Worm (Caenorhabditis elegans): Measurements from ENCODE around the gene vps-29.

DNA sequence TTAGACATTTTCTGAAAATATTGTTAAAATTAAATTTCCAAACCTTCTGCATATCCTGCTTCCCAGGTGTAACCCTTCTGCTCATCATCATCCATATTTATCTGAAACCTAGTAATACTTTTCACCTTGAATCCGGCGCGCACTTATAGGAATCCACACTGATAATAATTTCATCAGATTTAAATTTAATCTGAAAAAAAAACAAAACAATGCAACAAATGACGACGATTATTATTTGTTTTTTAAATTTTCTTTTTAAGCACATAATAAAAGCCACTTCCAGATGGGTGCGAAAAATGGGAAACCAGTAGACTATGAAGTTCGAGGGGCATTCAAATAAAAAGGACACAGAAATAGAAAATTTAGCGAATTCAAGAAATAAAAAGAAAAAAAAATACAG lies 22.2 kb downstream of the vps-29 start, which contains the start of gene gtf-2H2C:
- TF ChIP-seq zag-1 (tag; optimal IDR thresholded peaks at IDR 0.05) (no peak), elt-1 (tag; optimal IDR thresholded peaks at IDR 0.05) (no peak), ceh-82 (tag; optimal IDR thresholded peaks at IDR 0.05) (no peak), pqm-1 (tag; optimal IDR thresholded peaks at IDR 0.05) (no peak), lsy-12 (tag; optimal IDR thresholded peaks at IDR 0.05) (no peak), elt-3 (tag; optimal IDR thresholded peaks at IDR 0.05) (no peak), ztf-11 (tag; optimal IDR thresholded peaks at IDR 0.05) (no peak), unc-62 (GFP tag; optimal IDR thresholded peaks at IDR 0.05) (no peak), ZK546.5 (tag; optimal IDR thresholded peaks at IDR 0.05) (no peak), nhr-25 (tag; optimal IDR thresholded peaks at IDR 0.05) (no peak), ceh-16 (tag; optimal IDR thresholded peaks at IDR 0.05) (no peak)

Data from whole organism, L3 larva.